Worm (Caenorhabditis elegans): ENCODE measurements around the gene mec-10.

mec-10 gene

DNA sequence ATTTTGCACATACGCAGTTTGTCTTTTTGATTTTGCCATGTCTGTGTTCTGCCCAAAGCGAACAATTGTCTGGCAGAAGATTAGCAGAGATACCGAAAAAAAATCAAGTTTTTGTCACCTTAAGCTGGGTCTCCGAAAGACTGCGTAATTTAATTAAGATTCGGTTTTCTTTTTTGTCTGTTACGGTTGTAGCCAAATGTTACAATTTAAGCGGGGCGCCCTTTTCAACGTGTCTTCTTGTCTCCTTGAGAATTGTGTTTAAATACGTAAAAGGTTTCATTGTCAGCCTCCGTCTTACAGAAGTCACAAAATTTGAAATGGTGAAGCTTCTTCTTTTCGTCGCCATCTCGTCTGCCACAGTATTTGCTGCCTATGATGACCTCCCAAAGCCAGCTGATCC, 29.6 kb upstream of the mec-10 start, which contains the start of gene grd-14:
grd-14 (plus strand) TSS at position 301 of the 400 bp plus-strand sequence.
- no peak for TF ChIP-seq C04F5.9 (tag; optimal IDR thresholded peaks at IDR 0.05)
- TF ChIP-seq pqm-1 (tag; optimal IDR thresholded peaks at IDR 0.05), result no peak
- no peak for TF ChIP-seq efl-1 (optimal IDR thresholded peaks at IDR 0.05)
- TF ChIP-seq efl-1 (GFP tag; optimal IDR thresholded peaks at IDR 0.05 in 1 of 2), result peak in 1 of 2 experiments; percentile 46

DNA sequence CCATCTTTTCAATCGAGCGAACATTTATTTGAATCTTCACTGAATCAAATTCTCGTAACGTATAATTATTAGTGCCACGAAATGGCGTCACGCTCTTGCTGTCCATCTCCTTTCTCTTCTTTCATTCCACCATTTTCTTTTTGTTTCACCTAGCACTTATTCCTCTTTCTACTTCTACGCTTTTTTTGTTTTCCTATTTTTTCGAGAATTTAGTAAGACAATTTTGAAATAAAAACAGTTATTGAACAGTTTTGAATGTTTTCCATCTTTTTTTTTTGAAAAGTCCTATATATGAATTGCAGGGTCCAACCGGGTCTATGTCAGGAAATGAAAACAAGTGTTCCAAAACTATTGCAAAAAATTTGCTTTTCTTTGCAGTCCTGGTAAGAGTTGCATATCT, 24.9 kb upstream of the mec-10 start, which contains the start of gene T01B10.5:
T01B10.5 (plus strand) TSS at position 301 of the 400 bp plus-strand sequence.
- no peak for TF ChIP-seq dpl-1 (GFP tag; optimal IDR thresholded peaks at IDR 0.05)
- TF ChIP-seq isw-1 (GFP tag; IDR thresholded peaks at IDR 0.05), result no peak
- no peak for TF ChIP-seq C04F5.9 (tag; optimal IDR thresholded peaks at IDR 0.05)
- TF ChIP-seq snpc-4 (tag; optimal IDR thresholded peaks at IDR 0.05), result no peak
- no peak for TF ChIP-seq jun-1 (tag; optimal IDR thresholded peaks at IDR 0.05)

DNA sequence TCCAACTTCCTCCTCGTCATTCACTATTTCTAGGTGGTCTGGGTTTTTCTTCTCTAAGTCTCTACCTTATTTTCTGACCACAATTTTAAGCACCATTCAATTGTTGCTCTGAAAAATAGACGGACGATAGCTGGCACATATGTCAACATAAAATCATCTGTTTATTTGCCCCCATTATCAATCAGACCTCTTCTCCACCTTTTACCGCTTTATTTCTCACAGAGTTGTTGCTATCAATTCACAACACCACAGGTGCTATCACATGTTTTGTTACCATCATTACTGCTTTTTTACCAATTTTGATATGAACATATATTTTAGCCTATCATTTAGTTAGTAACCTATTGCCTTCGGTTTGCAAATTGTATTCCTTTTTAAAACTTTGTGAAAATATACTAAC, 22.6 kb upstream of the mec-10 start:
- TF ChIP-seq nhr-84 (tag; optimal IDR thresholded peaks at IDR 0.05), result no peak
- no peak for TF ChIP-seq zag-1 (tag; optimal IDR thresholded peaks at IDR 0.05)
- no peak for TF ChIP-seq mep-1 (tag; optimal IDR thresholded peaks at IDR 0.05)
- TF ChIP-seq nhr-12 (tag; optimal IDR thresholded peaks at IDR 0.05), result no peak
- TF ChIP-seq hlh-4 (tag; optimal IDR thresholded peaks at IDR 0.05), result no peak
- no peak for TF ChIP-seq pax-3 (tag; optimal IDR thresholded peaks at IDR 0.05)
- no peak for TF ChIP-seq lin-13 (GFP tag; optimal IDR thresholded peaks at IDR 0.05)
- TF ChIP-seq ztf-11 (tag; optimal IDR thresholded peaks at IDR 0.05), result no peak
- no peak for TF ChIP-seq snu-23 (GFP tag; optimal IDR thresholded peaks at IDR 0.05)
- TF ChIP-seq nhr-19 (GFP tag; conservative IDR thresholded peaks at IDR 0.05), result no peak
- TF ChIP-seq lin-35 (GFP tag; optimal IDR thresholded peaks at IDR 0.05), result no peak
- no peak for TF ChIP-seq hlh-17 (GFP tag; optimal IDR thresholded peaks at IDR 0.05; ENCODE audit: borderline replicate concordance)
- TF ChIP-seq C04F5.9 (tag; optimal IDR thresholded peaks at IDR 0.05), result no peak
- no peak for TF ChIP-seq tlp-1 (tag; optimal IDR thresholded peaks at IDR 0.05)
- peak; percentile 5 for TF ChIP-seq pqm-1 (tag; optimal IDR thresholded peaks at IDR 0.05)
- TF ChIP-seq fkh-8 (tag; optimal IDR thresholded peaks at IDR 0.05), result no peak
- no peak for TF ChIP-seq sptf-1 (tag; optimal IDR thresholded peaks at IDR 0.05)
- TF ChIP-seq nhr-71 (tag; optimal IDR thresholded peaks at IDR 0.05), result peak; percentile 6
- peak; percentile 82 for TF ChIP-seq elt-2 (tag; optimal IDR thresholded peaks at IDR 0.05)
- TF ChIP-seq ceh-90 (tag; optimal IDR thresholded peaks at IDR 0.05), result no peak
- TF ChIP-seq C16A3.4 (tag; optimal IDR thresholded peaks at IDR 0.05), result no peak

DNA sequence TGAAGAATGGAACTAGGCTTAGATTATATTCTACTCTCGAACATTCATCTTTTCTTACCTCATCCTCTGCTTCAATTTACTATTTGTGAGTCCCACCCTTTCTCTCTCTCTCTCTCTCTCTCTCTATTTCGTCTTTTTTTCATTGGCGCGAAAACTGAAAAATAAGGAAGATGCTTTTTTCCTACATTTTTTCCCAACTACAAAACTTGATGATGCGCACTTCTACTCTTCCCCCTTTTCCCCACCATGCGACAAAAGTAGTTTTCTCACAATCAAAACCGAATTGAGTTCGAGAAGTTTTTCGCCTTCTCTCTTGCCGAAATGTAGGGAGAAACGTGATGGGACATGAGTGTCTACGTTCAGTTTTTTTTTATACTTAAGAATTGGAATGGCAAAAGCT, 19.8 kb upstream of the mec-10 start:
- TF ChIP-seq lin-14 (GFP tag; optimal IDR thresholded peaks at IDR 0.05), result peak; percentile 51
- TF ChIP-seq fkh-10 (GFP tag; optimal IDR thresholded peaks at IDR 0.05), result peak; percentile 45
- no peak for TF ChIP-seq unc-130 (tag; optimal IDR thresholded peaks at IDR 0.05)
- TF ChIP-seq ztf-4 (tag; optimal IDR thresholded peaks at IDR 0.05), result no peak
- no peak for TF ChIP-seq unc-62 (GFP tag; optimal IDR thresholded peaks at IDR 0.05)

DNA sequence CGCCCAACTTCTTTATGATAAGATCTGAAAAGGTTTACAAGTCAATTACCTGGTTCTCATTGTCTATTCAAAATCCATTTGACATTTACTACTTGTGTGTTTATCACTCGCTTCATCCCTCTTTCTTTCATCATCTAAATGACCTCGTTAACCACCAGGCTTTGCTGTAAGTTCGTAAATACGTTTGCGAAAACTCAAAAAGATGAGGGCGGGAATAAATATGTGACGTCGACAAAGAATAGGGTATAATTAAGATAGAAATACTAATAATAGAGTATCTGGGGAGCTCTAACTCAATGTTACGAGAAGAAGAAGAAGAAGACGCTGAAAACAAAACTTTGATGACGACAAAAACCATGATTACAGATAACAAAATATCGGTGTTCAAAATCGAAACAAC, 19.3 kb upstream of the mec-10 start:
- TF ChIP-seq nhr-85 (tag) (peak; percentile 51), efl-1 (optimal IDR thresholded peaks at IDR 0.05) (no peak), efl-1 (GFP tag; optimal IDR thresholded peaks at IDR 0.05 in 1 of 2) (peak in 1 of 2 experiments; percentile 40), unc-30 (tag; optimal IDR thresholded peaks at IDR 0.05) (no peak)

DNA sequence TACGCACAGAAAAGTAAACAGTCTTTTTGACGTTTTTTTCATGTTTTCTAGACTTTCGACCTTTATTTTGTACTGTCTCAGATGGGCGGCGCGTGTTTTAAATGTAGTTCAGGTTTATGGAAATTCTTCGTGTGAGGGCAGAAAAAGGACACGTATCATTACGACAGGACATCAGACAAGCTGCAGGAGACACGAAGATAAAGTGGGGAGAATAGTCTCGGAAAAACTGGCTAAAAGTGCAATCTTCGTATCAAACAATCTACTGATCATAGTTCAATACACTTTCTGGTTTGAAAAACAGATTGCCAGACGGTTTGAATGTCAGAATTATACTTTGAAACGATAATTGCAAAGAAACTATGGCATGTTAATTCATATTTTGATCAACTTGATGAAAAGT, 15.3 kb upstream of the mec-10 start:
- no peak for TF ChIP-seq sptf-1 (tag; optimal IDR thresholded peaks at IDR 0.05)
- TF ChIP-seq lir-3 (tag; optimal IDR thresholded peaks at IDR 0.05; ENCODE audit: poor library complexity), result no peak
- no peak for TF ChIP-seq pag-3 (tag; optimal IDR thresholded peaks at IDR 0.05; ENCODE audit: borderline replicate concordance, insufficient read depth)
- no peak for TF ChIP-seq ceh-63 (GFP tag; optimal IDR thresholded peaks at IDR 0.05)
- no peak for TF ChIP-seq tbx-2 (tag; optimal IDR thresholded peaks at IDR 0.05)
- no peak for TF ChIP-seq blmp-1 (tag; optimal IDR thresholded peaks at IDR 0.05)
- no peak for TF ChIP-seq alr-1 (tag; optimal IDR thresholded peaks at IDR 0.05; ENCODE audit: borderline replicate concordance)
- no peak for TF ChIP-seq fos-1 (tag; optimal IDR thresholded peaks at IDR 0.05)
- no peak for TF ChIP-seq rnt-1 (tag; optimal IDR thresholded peaks at IDR 0.05)
- no peak for TF ChIP-seq ceh-8 (GFP tag; optimal IDR thresholded peaks at IDR 0.05)
- no peak for TF ChIP-seq aly-2 (tag; optimal IDR thresholded peaks at IDR 0.05)
- no peak for TF ChIP-seq ces-1 (GFP tag; optimal IDR thresholded peaks at IDR 0.05)
- TF ChIP-seq elt-2 (tag; optimal IDR thresholded peaks at IDR 0.05), result no peak
- no peak for TF ChIP-seq nhr-12 (tag; optimal IDR thresholded peaks at IDR 0.05)
- no peak for TF ChIP-seq efl-1 (optimal IDR thresholded peaks at IDR 0.05)
- no peak for TF ChIP-seq efl-1 (GFP tag; optimal IDR thresholded peaks at IDR 0.05 in 1 of 2)
